Worm (Caenorhabditis elegans): ENCODE results near the gene spat-3.
A peak's percentile ranks its signal among the peaks of the same experiment; 100 is the strongest.

spat-3 gene

DNA sequence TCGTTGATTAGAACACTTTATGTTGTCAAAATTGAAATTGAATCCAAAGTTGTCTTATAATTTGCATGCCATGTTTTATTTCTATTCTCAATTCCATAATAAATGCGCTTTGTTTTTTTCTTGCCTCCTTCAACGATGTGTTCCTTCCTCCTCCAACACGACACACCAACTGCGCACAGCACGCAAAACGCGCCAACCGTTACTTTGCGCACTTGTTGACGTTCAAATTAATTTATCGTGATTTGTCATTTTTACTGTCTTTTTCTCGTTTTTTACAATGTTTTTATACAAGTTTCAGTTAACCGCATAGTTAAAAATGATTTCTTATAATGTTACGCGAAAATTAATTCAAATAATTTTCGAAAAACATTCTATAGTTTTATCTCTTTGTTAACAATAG lies 17.8 kb downstream of the spat-3 start (continued):
- TF ChIP-seq nhr-237 (tag; optimal IDR thresholded peaks at IDR 0.05) (no peak), mep-1 (tag; optimal IDR thresholded peaks at IDR 0.05) (peak; percentile 77), hlh-11 (tag; optimal IDR thresholded peaks at IDR 0.05) (peak; percentile 43), vab-7 (GFP tag; IDR thresholded peaks at IDR 0.05) (no peak), unc-62 (GFP tag; optimal IDR thresholded peaks at IDR 0.05 in 1 of 2) (no peak), unc-62 (tag; optimal IDR thresholded peaks at IDR 0.05) (no peak), nhr-41 (GFP tag; IDR thresholded peaks at IDR 0.05) (no peak), dpl-1 (GFP tag; optimal IDR thresholded peaks at IDR 0.05) (peak; percentile 64), mdt-29 (GFP tag; IDR thresholded peaks at IDR 0.05) (no peak), daf-19 (GFP tag; conservative IDR thresholded peaks at IDR 0.05) (no peak), mes-2 (tag; optimal IDR thresholded peaks at IDR 0.05; ENCODE audit: poor library complexity, severe bottlenecking) (peak; percentile 62), lir-3 (tag; optimal IDR thresholded peaks at IDR 0.05) (no peak), T20F7.1 (GFP tag; optimal IDR thresholded peaks at IDR 0.05) (no peak), lin-13 (GFP tag; optimal IDR thresholded peaks at IDR 0.05) (peak; percentile 4), attf-4 (tag; optimal IDR thresholded peaks at IDR 0.05) (no peak), nhr-10 (tag; optimal IDR thresholded peaks at IDR 0.05) (no peak), dve-1 (tag; optimal IDR thresholded peaks at IDR 0.05; ENCODE audit: insufficient read depth) (peak; percentile 43), aha-1 (tag) (peak; percentile 17), pqm-1 (tag; optimal IDR thresholded peaks at IDR 0.05) (no peak), rbr-2 (tag; optimal IDR thresholded peaks at IDR 0.05) (peak; percentile 65), spr-1 (tag; optimal IDR thresholded peaks at IDR 0.05) (no peak)

- TF ChIP-seq attf-4 (tag; optimal IDR thresholded peaks at IDR 0.05): no peak
- TF ChIP-seq ztf-11 (tag; optimal IDR thresholded peaks at IDR 0.05): no peak
- no peak for TF ChIP-seq lin-13 (GFP tag; optimal IDR thresholded peaks at IDR 0.05)
- TF ChIP-seq ceh-28 (tag; optimal IDR thresholded peaks at IDR 0.05): no peak
- TF ChIP-seq lin-1 (GFP tag; IDR thresholded peaks at IDR 0.05): no peak
- TF ChIP-seq ZK546.5 (tag; optimal IDR thresholded peaks at IDR 0.05): no peak
- TF ChIP-seq zfp-2 (tag; optimal IDR thresholded peaks at IDR 0.05): no peak
- no peak for TF ChIP-seq ztf-7 (tag; optimal IDR thresholded peaks at IDR 0.05)
- no peak for TF ChIP-seq hlh-30 (tag; optimal IDR thresholded peaks at IDR 0.05; ENCODE audit: insufficient read depth)
- TF ChIP-seq daf-16 (GFP tag; optimal IDR thresholded peaks at IDR 0.05): no peak
- no peak for TF ChIP-seq daf-16 (tag; optimal IDR thresholded peaks at IDR 0.05)
- no peak for TF ChIP-seq spr-3 (GFP tag; optimal IDR thresholded peaks at IDR 0.05)
- TF ChIP-seq nhr-102 (tag; optimal IDR thresholded peaks at IDR 0.05): no peak
- no peak for TF ChIP-seq nhr-111 (GFP tag; optimal IDR thresholded peaks at IDR 0.05)
- no peak for TF ChIP-seq spr-1 (tag; optimal IDR thresholded peaks at IDR 0.05)
- TF ChIP-seq lin-15B (tag; optimal IDR thresholded peaks at IDR 0.05): no peak
- no peak for TF ChIP-seq skn-1 (tag; optimal IDR thresholded peaks at IDR 0.05)
- TF ChIP-seq mep-1 (tag; optimal IDR thresholded peaks at IDR 0.05): no peak
- no peak for TF ChIP-seq lin-29 (GFP tag; IDR thresholded peaks at IDR 0.05)
- TF ChIP-seq duxl-1 (tag; optimal IDR thresholded peaks at IDR 0.05; ENCODE audit: poor library complexity): no peak
- no peak for TF ChIP-seq ZK337.2 (GFP tag; IDR thresholded peaks at IDR 0.05)
These were observed 19.1 kb downstream of the spat-3 start, which contains the start of gene C05E11.2 for ce11 chrX:4586617-4587016. Gene C05E11.2, plus strand, starts transcription at chrX:4586917.

DNA sequence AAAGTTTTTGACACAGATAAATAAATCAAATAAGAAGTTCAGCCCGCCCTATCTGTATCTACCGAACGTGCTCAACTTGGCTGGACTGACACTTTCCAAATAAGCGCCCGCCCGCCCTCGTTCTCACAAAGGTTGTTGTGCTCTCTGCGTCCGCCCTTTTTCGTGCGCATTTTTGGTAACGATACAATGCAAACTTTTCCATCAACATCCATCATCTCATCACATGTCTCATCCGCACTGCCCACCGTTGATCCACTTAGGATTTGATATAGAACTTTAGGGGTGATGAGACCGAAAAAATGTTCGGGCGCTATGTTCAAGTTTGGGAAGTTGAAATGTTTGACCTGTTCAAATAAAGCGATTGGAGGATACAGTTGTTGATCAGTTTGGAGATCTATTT lies 20.1 kb downstream of the spat-3 start, which contains the start of gene C05E11.7:
Gene C05E11.7 (minus strand): TSS at position 101 of the 400 bp plus-strand sequence.
- TF ChIP-seq daf-8 (GFP tag; IDR thresholded peaks at IDR 0.05) (no peak), lsy-2 (tag; optimal IDR thresholded peaks at IDR 0.05) (no peak), hif-1 (tag; optimal IDR thresholded peaks at IDR 0.05) (no peak), aha-1 (tag) (peak; percentile 48), F49E8.2 (tag; optimal IDR thresholded peaks at IDR 0.05; ENCODE audit: borderline replicate concordance) (no peak)
